Fruit fly (Drosophila melanogaster) whole organism, embryonic: Measurements from ENCODE around the gene CG34409.

Experiments used
- ATbp ChIP-seq: fragments of 200-800 bp; sonication (Bioruptor generic); optimal IDR thresholded peaks from 2 replicates; lab custom pipeline; 2017; ENCODE audit warnings: missing biosample characterization, mild to moderate bottlenecking, missing genetic modification characterization, missing genetic modification reagents
- Aef1 ChIP-seq: fragments of 200-800 bp; sonication (Bioruptor generic); IDR thresholded peaks from 3 replicates; pipeline ENCODE4 v1.3.6; 2022; ENCODE audit warnings: missing biosample characterization, missing genetic modification characterization
- Antp ChIP-seq: fragments of 200-800 bp; sonication (Bioruptor generic); optimal IDR thresholded peaks from 3 replicates; lab custom pipeline; 2016; ENCODE audit warnings: missing biosample characterization, missing genetic modification characterization
- CG10147 ChIP-seq: fragments of 200-800 bp; sonication (Bioruptor generic); optimal IDR thresholded peaks from 2 replicates; lab custom pipeline; 2019; ENCODE audit warnings: missing biosample characterization, mild to moderate bottlenecking, missing genetic modification characterization, moderate library complexity
- CG10267 ChIP-seq: fragments of 200-800 bp; sonication (Bioruptor generic); optimal IDR thresholded peaks from 2 replicates; lab custom pipeline; 2018; ENCODE audit warnings: missing biosample characterization, mild to moderate bottlenecking, missing genetic modification characterization, moderate library complexity
- CG10462 ChIP-seq: fragments of 200-800 bp; sonication (Bioruptor generic); optimal IDR thresholded peaks from 2 replicates; lab custom pipeline; 2016; ENCODE audit warnings: missing biosample characterization, missing genetic modification characterization
- CG11456 ChIP-seq: fragments of 200-800 bp; sonication (Bioruptor generic); IDR thresholded peaks from 3 replicates; pipeline ENCODE4 v1.3.6; 2022; ENCODE audit warnings: missing biosample characterization, missing genetic modification characterization
- CG11696 ChIP-seq: fragments of 200-800 bp; sonication (Bioruptor generic); IDR thresholded peaks from 2 replicates; pipeline ENCODE4 v1.3.6; 2022; ENCODE audit warnings: missing biosample characterization, missing genetic modification characterization
- CG1233 ChIP-seq: fragments of 200-800 bp; sonication (Bioruptor generic); optimal IDR thresholded peaks from 4 replicates; lab custom pipeline; 2018; ENCODE audit warnings: missing biosample characterization, mild to moderate bottlenecking, missing genetic modification characterization
- CG12659 ChIP-seq: fragments of 200-800 bp; sonication (Bioruptor generic); optimal IDR thresholded peaks from 3 replicates; lab custom pipeline; 2017; ENCODE audit warnings: mild to moderate bottlenecking, missing biosample characterization, missing genetic modification reagents, missing genetic modification characterization
- CG13287 ChIP-seq: fragments of 200-800 bp; sonication (Bioruptor generic); IDR thresholded peaks from 2 replicates; pipeline ENCODE4 v1.3.6; 2022; ENCODE audit warnings: missing biosample characterization, missing genetic modification characterization; ENCODE audit not compliant: partially characterized antibody
- CG14441 ChIP-seq: fragments of 200-800 bp; sonication (Bioruptor generic); IDR thresholded peaks from 2 replicates; pipeline ENCODE4 v1.3.6; 2022; ENCODE audit warnings: missing biosample characterization, missing genetic modification characterization
- CG17912 ChIP-seq: fragments of 200-800 bp; sonication (Bioruptor generic); optimal IDR thresholded peaks from 2 replicates; lab custom pipeline; 2018; ENCODE audit warnings: missing biosample characterization, mild to moderate bottlenecking, missing genetic modification characterization
- CG2116 ChIP-seq: fragments of 200-800 bp; sonication (Bioruptor generic); optimal IDR thresholded peaks from 3 replicates; lab custom pipeline; 2018; ENCODE audit warnings: missing biosample characterization, mild to moderate bottlenecking, missing genetic modification characterization
- CG34422 ChIP-seq: fragments of 200-800 bp; sonication (Bioruptor generic); IDR thresholded peaks from 3 replicates; pipeline ENCODE4 v1.3.6; 2022; ENCODE audit warnings: missing biosample characterization, missing genetic modification characterization
- CG4854 ChIP-seq: fragments of 200-800 bp; sonication (Bioruptor generic); optimal IDR thresholded peaks from 2 replicates; lab custom pipeline; 2016; ENCODE audit warnings: missing biosample characterization, missing genetic modification characterization, inconsistent platforms
- CG7372 ChIP-seq: fragments of 200-800 bp; sonication (Bioruptor generic); IDR thresholded peaks from 2 replicates; pipeline ENCODE4 v1.3.6; 2022; ENCODE audit warnings: missing biosample characterization, missing genetic modification characterization
- CG7963 ChIP-seq: fragments of 200-800 bp; sonication (Bioruptor generic); IDR thresholded peaks from 3 replicates; pipeline ENCODE4 v1.3.6; 2022; ENCODE audit warnings: missing biosample characterization, missing genetic modification characterization; ENCODE audit not compliant: partially characterized antibody
- CG8281 ChIP-seq: fragments of 200-800 bp; sonication (Bioruptor generic); optimal IDR thresholded peaks from 2 replicates; lab custom pipeline; 2018; ENCODE audit warnings: missing biosample characterization, mild to moderate bottlenecking, missing genetic modification characterization, moderate library complexity
- CG9437 ChIP-seq: fragments of 200-800 bp; sonication (Bioruptor generic); optimal IDR thresholded peaks from 2 replicates; lab custom pipeline; 2018; ENCODE audit warnings: missing biosample characterization, mild to moderate bottlenecking, missing genetic modification characterization
- CHES-1-like ChIP-seq: fragments of 200-800 bp; sonication (Bioruptor generic); optimal IDR thresholded peaks from 2 replicates; lab custom pipeline; 2016; ENCODE audit warnings: missing biosample characterization, missing genetic modification characterization
- Chrac-16 ChIP-seq: fragments of 200-800 bp; sonication (Bioruptor generic); optimal IDR thresholded peaks from 3 replicates; lab custom pipeline; 2016; ENCODE audit warnings: missing biosample characterization, missing genetic modification characterization
- CkIIα-i1 ChIP-seq: fragments of 200-800 bp; sonication (Bioruptor generic); IDR thresholded peaks from 2 replicates; pipeline ENCODE4 v1.3.6; 2022; ENCODE audit warnings: missing biosample characterization, missing genetic modification characterization
- Dbx ChIP-seq: fragments of 200-800 bp; sonication (Bioruptor generic); IDR thresholded peaks from 3 replicates; pipeline ENCODE4 v1.3.6; 2022; ENCODE audit warnings: missing biosample characterization, missing genetic modification characterization
- Ets97D ChIP-seq: fragments of 200-800 bp; sonication (Bioruptor generic); optimal IDR thresholded peaks from 3 replicates; lab custom pipeline; 2016; ENCODE audit warnings: missing biosample characterization, missing genetic modification characterization
- Kr ChIP-seq: fragments of 200-800 bp; sonication (Bioruptor generic); optimal IDR thresholded peaks from 2 replicates; lab custom pipeline; 2017; ENCODE audit warnings: missing biosample characterization, mild to moderate bottlenecking, missing genetic modification characterization
- NFAT ChIP-seq: fragments of 200-800 bp; sonication (Bioruptor generic); IDR thresholded peaks from 2 replicates; pipeline ENCODE4 v1.3.6; 2022; ENCODE audit warnings: missing biosample characterization, missing genetic modification characterization
- Optix ChIP-seq: fragments of 200-800 bp; sonication (Bioruptor generic); IDR thresholded peaks from 3 replicates; pipeline ENCODE4 v1.3.6; 2022; ENCODE audit warnings: missing biosample characterization, missing genetic modification characterization
- PHDP ChIP-seq: fragments of 200-800 bp; sonication (Bioruptor generic); optimal IDR thresholded peaks from 3 replicates; lab custom pipeline; 2018; ENCODE audit warnings: missing biosample characterization, mild to moderate bottlenecking, missing genetic modification characterization, moderate library complexity
- Rx ChIP-seq: fragments of 200-800 bp; sonication (Bioruptor generic); IDR thresholded peaks from 2 replicates; pipeline ENCODE4 v1.3.6; 2022; ENCODE audit warnings: missing biosample characterization, missing genetic modification characterization
- Sox100B ChIP-seq: fragments of 200-800 bp; sonication (Bioruptor generic); optimal IDR thresholded peaks from 3 replicates; lab custom pipeline; 2018; ENCODE audit warnings: missing biosample characterization, mild to moderate bottlenecking, missing genetic modification characterization
- Sox102F ChIP-seq: fragments of 200-800 bp; sonication (Bioruptor generic); optimal IDR thresholded peaks from 2 replicates; lab custom pipeline; 2018; ENCODE audit warnings: missing biosample characterization, mild to moderate bottlenecking, missing genetic modification characterization, moderate library complexity
- Trl ChIP-seq, 3 experiments: fragments of >200 bp in 2 of 3; fragments of 200-800 bp in 1 of 3; sonication (Bioruptor generic) in 1 of 3; optimal IDR thresholded peaks; 2 replicates in 1 of 3; 3 replicates in 2 of 3; lab custom pipeline; 2016 to 2017; ENCODE audit warnings: missing biosample characterization in 1 of 3, missing genetic modification characterization in 1 of 3
- abd-A ChIP-seq: fragments of 200-800 bp; sonication (Bioruptor generic); optimal IDR thresholded peaks from 3 replicates; lab custom pipeline; 2019; ENCODE audit warnings: missing biosample characterization, mild to moderate bottlenecking, missing genetic modification characterization, moderate library complexity
- ase ChIP-seq: fragments of 200-800 bp; sonication (Bioruptor generic); IDR thresholded peaks from 3 replicates; pipeline ENCODE4 v1.3.6; 2022; ENCODE audit warnings: missing biosample characterization, missing genetic modification characterization
- bowl ChIP-seq: fragments of 200-800 bp; sonication (Bioruptor generic); IDR thresholded peaks from 2 replicates; pipeline ENCODE4 v1.3.6; 2022; ENCODE audit warnings: missing biosample characterization, missing genetic modification characterization
- caup ChIP-seq: fragments of 200-800 bp; sonication (Bioruptor generic); optimal IDR thresholded peaks from 3 replicates; lab custom pipeline; 2017; ENCODE audit warnings: missing biosample characterization, mild to moderate bottlenecking, missing genetic modification characterization, moderate library complexity; ENCODE audit not compliant: severe bottlenecking
- corto ChIP-seq: fragments of 200-800 bp; sonication (Bioruptor generic); optimal IDR thresholded peaks from 2 replicates; lab custom pipeline; 2016; ENCODE audit warnings: missing biosample characterization, mild to moderate bottlenecking, missing genetic modification characterization, moderate library complexity
- cwo ChIP-seq: fragments of 200-800 bp; sonication (Bioruptor generic); optimal IDR thresholded peaks from 3 replicates; lab custom pipeline; 2017; ENCODE audit warnings: missing biosample characterization, missing genetic modification characterization, mild to moderate bottlenecking, moderate library complexity, missing genetic modification reagents
- dysf ChIP-seq: fragments of 200-800 bp; sonication (Bioruptor generic); IDR thresholded peaks from 3 replicates; pipeline ENCODE4 v1.3.6; 2022; ENCODE audit warnings: missing biosample characterization, missing genetic modification characterization
- esg ChIP-seq: fragments of 200-800 bp; sonication (Bioruptor generic); conservative IDR thresholded peaks from 2 replicates; pipeline ENCODE4 v1.3.6; 2022; ENCODE audit warnings: missing biosample characterization, missing genetic modification characterization
- fd64A ChIP-seq: fragments of 200-800 bp; sonication (Bioruptor generic); optimal IDR thresholded peaks from 3 replicates; lab custom pipeline; 2018; ENCODE audit warnings: missing biosample characterization, mild to moderate bottlenecking, missing genetic modification characterization
- gem ChIP-seq: fragments of 200-800 bp; sonication (Bioruptor generic); optimal IDR thresholded peaks from 2 replicates; lab custom pipeline; 2019; ENCODE audit warnings: missing biosample characterization, mild to moderate bottlenecking, missing genetic modification characterization, moderate library complexity
- gsb-n ChIP-seq: fragments of 200-800 bp; sonication (Bioruptor generic); optimal IDR thresholded peaks from 3 replicates; lab custom pipeline; 2018; ENCODE audit warnings: missing biosample characterization, mild to moderate bottlenecking, missing genetic modification characterization
- her ChIP-seq: fragments of 200-800 bp; sonication (Bioruptor generic); optimal IDR thresholded peaks from 2 replicates; lab custom pipeline; 2016; ENCODE audit warnings: missing biosample characterization, missing genetic modification characterization
- lilli ChIP-seq: fragments of 200-800 bp; sonication (Bioruptor generic); optimal IDR thresholded peaks from 3 replicates; lab custom pipeline; 2016; ENCODE audit warnings: missing biosample characterization, missing genetic modification characterization
- nom ChIP-seq: fragments of 200-800 bp; sonication (Bioruptor generic); optimal IDR thresholded peaks from 2 replicates; lab custom pipeline; 2017; ENCODE audit warnings: missing biosample characterization, missing genetic modification characterization, mild to moderate bottlenecking, moderate library complexity, missing genetic modification reagents
- rib ChIP-seq: fragments of 200-800 bp; sonication (Bioruptor generic); IDR thresholded peaks from 2 replicates; pipeline ENCODE4 v1.3.6; 2022; ENCODE audit warnings: missing biosample characterization, missing genetic modification characterization
- sc ChIP-seq, 3 experiments: fragments of >200 bp in 2 of 3; fragments of 200-800 bp in 1 of 3; sonication (Bioruptor generic) in 1 of 3; optimal IDR thresholded peaks; 2 replicates in 2 of 3; 3 replicates in 1 of 3; lab custom pipeline; 2017; ENCODE audit warnings: mild to moderate bottlenecking in 1 of 3, missing biosample characterization in 1 of 3, missing genetic modification characterization in 1 of 3, missing genetic modification reagents in 1 of 3
- sug ChIP-seq: fragments of 200-800 bp; optimal IDR thresholded peaks from 2 replicates; lab custom pipeline; 2019; ENCODE audit warnings: missing biosample characterization, mild to moderate bottlenecking, missing genetic modification characterization, moderate library complexity

The CG34409 gene

DNA sequence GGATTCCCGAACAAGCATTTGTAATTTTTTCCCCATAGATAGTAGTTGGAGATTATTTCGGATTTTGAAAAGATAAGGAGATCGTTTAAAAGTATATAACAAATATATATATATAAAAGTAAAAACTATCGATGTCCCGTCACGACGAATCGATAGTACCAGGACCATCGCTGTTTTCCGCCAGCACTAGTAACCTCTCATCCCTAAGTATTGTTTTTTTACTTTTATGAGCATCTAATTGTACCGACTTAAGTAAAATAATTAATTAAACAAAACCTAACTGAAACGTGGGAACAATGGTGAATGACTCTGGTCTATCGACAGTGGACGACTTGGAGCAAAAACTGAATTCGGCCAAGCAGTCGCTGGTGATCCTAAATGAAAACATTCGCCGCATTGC lies 5.5 kb downstream of the CG34409 start, which contains the start of gene Pnn (continued):
- TF ChIP-seq CkIIα-i1 (GFP tag; lab: Robert Waterston, UW) (no peak), CG1233 (no peak), Kr (GFP tag; lab: Kevin White, UChicago) (no peak), CG8281 (no peak), CG4854 (GFP tag; lab: Kevin White, UChicago) (no peak), rib (GFP tag; lab: Robert Waterston, UW) (no peak), corto (GFP tag; lab: Kevin White, UChicago) (no peak), Trl (optimal IDR thresholded peaks at IDR 0.05; lab: Kevin White, UChicago) (no peak), Trl (GFP tag; optimal IDR thresholded peaks at IDR 0.05; lab: Kevin White, UChicago) (no peak), gsb-n (tag; lab: Kevin White, UChicago) (no peak), esg (GFP tag; lab: Robert Waterston, UW) (no peak), CG7372 (GFP tag; lab: Robert Waterston, UW) (no peak), gem (no peak), abd-A (tag; lab: Kevin White, UChicago) (peak; percentile 64), CG10147 (GFP tag; lab: Kevin White, UChicago) (no peak), Antp (no peak), CG11456 (GFP tag; lab: Robert Waterston, UW) (no peak), CG9437 (GFP tag; lab: Kevin White, UChicago) (peak; percentile 22), Aef1 (GFP tag; lab: Robert Waterston, UW) (no peak), CG10267 (tag; lab: Kevin White, UChicago) (peak; percentile 40), dysf (GFP tag; lab: Robert Waterston, UW) (no peak), Chrac-16 (GFP tag; lab: Kevin White, UChicago) (no peak), CG12659 (GFP tag; lab: Kevin White, UChicago) (peak; percentile 30), CG17912 (GFP tag; lab: Kevin White, UChicago) (no peak), bowl (GFP tag; lab: Robert Waterston, UW) (no peak), CG14441 (no peak), Dbx (GFP tag; lab: Robert Waterston, UW) (no peak), nom (GFP tag; lab: Kevin White, UChicago) (no peak), Optix (GFP tag; lab: Robert Waterston, UW) (no peak), her (GFP tag; lab: Kevin White, UChicago) (no peak), ase (GFP tag; lab: Robert Waterston, UW) (no peak), caup (GFP tag; lab: Kevin White, UChicago) (no peak), CG11696 (GFP tag; lab: Robert Waterston, UW) (no peak), Ets97D (GFP tag; lab: Kevin White, UChicago) (no peak), ATbp (GFP tag; lab: Kevin White, UChicago) (no peak), Sox102F (no peak), sc (optimal IDR thresholded peaks at IDR 0.05; lab: Kevin White, UChicago) (no peak), sc (GFP tag; optimal IDR thresholded peaks at IDR 0.05; lab: Kevin White, UChicago) (no peak), CG2116 (peak; percentile 44), PHDP (no peak), CG13287 (peak; percentile 95), CG34422 (GFP tag; lab: Robert Waterston, UW) (no peak), Sox100B (GFP tag; lab: Kevin White, UChicago) (peak; percentile 6), lilli (GFP tag; lab: Kevin White, UChicago) (no peak), CG10462 (GFP tag; lab: Kevin White, UChicago) (no peak), sug (peak; percentile 10), CG7963 (GFP tag; lab: Robert Waterston, UW) (peak; percentile 87), NFAT (peak; percentile 30; the same call in 1 of the 2 replicates), Rx (no peak), cwo (GFP tag; lab: Kevin White, UChicago) (no peak), fd64A (GFP tag; lab: Kevin White, UChicago) (no peak), CHES-1-like (GFP tag; lab: Kevin White, UChicago) (no peak)
